Worm (Caenorhabditis elegans): ENCODE measurements around the gene cyld-1.

cyld-1 gene

DNA sequence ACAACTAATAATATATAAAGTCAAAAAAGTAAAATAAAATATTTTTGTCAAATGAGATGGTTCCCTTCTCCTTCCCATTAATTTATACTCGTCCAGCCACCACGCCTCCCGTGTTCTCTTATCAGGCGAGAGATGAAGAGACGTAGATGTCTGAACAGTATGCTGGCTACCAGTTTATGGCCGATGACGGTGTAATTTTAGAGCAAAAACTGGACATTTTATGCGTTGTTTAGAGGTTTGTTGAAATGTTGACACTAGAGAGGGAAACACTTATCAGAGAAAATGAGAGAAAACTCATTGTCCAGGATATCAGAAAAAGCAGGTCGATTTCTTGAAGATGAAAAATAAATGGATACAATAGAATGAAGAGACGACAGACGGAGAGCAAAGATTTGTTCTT lies 53.3 kb downstream of the cyld-1 start:
- no peak for TF ChIP-seq nhr-12 (tag; optimal IDR thresholded peaks at IDR 0.05)
- no peak for TF ChIP-seq gmeb-1 (tag; optimal IDR thresholded peaks at IDR 0.05)
- TF ChIP-seq unc-62 (GFP tag; optimal IDR thresholded peaks at IDR 0.05) = no peak
- peak; percentile 56 for TF ChIP-seq fos-1 (tag; optimal IDR thresholded peaks at IDR 0.05)
- TF ChIP-seq mab-5 (tag; optimal IDR thresholded peaks at IDR 0.05) = no peak
- TF ChIP-seq mdl-1 (tag; optimal IDR thresholded peaks at IDR 0.05) = no peak
- TF ChIP-seq sem-4 (tag; optimal IDR thresholded peaks at IDR 0.05) = no peak
- no peak for TF ChIP-seq nhr-25 (tag; optimal IDR thresholded peaks at IDR 0.05)
- no peak for TF ChIP-seq nhr-11 (tag; optimal IDR thresholded peaks at IDR 0.05)
- TF ChIP-seq sma-9 (GFP tag; optimal IDR thresholded peaks at IDR 0.05) = no peak
- no peak for TF ChIP-seq sma-9 (tag; optimal IDR thresholded peaks at IDR 0.05)
- TF ChIP-seq nhr-237 (tag; optimal IDR thresholded peaks at IDR 0.05) = no peak
- no peak for TF ChIP-seq nhr-23 (tag; optimal IDR thresholded peaks at IDR 0.05)
- no peak for TF ChIP-seq sma-3 (GFP tag; optimal IDR thresholded peaks at IDR 0.05)
- no peak for TF ChIP-seq nhr-6 (tag; optimal IDR thresholded peaks at IDR 0.05)
- peak; percentile 50 for TF ChIP-seq crh-2 (tag; optimal IDR thresholded peaks at IDR 0.05)
- TF ChIP-seq egl-27 (tag; optimal IDR thresholded peaks at IDR 0.05) = no peak
- no peak for TF ChIP-seq Y55F3AM.14 (GFP tag; optimal IDR thresholded peaks at IDR 0.05)
- TF ChIP-seq unc-39 (tag; optimal IDR thresholded peaks at IDR 0.05) = no peak
- TF ChIP-seq ceh-82 (tag; optimal IDR thresholded peaks at IDR 0.05) = no peak
- TF ChIP-seq lsy-2 (tag; optimal IDR thresholded peaks at IDR 0.05) = peak in 1 of 2 experiments; percentile 6
- TF ChIP-seq lin-11 (tag; optimal IDR thresholded peaks at IDR 0.05) = no peak
- no peak for TF ChIP-seq snpc-4 (tag; optimal IDR thresholded peaks at IDR 0.05)
- TF ChIP-seq unc-55 (GFP tag; optimal IDR thresholded peaks at IDR 0.05) = no peak
- no peak for TF ChIP-seq elt-1 (tag; optimal IDR thresholded peaks at IDR 0.05)
- TF ChIP-seq ztf-1 (GFP tag; conservative IDR thresholded peaks at IDR 0.05) = no peak

DNA sequence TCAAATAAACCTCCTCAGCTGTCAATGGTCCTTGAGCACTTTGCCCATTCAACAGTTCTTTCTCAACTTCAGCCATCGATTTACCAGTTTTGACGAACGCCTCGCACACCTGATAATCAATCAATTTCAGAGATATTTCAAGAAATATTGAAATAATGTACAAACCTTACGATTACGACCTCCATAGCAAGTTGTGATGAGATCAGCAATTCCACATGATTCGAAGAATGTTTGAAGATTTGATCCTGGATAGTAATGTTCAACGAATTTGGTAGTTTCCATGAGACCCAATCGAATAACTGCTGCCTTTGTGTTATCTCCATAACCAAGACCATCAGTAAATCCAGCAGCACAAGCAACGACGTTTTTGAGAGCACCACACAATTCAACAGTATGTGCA lies 55.5 kb downstream of the cyld-1 start:
- no peak for TF ChIP-seq unc-55 (GFP tag; optimal IDR thresholded peaks at IDR 0.05)
- TF ChIP-seq elt-1 (tag; optimal IDR thresholded peaks at IDR 0.05) = no peak
- TF ChIP-seq skn-1 (tag; optimal IDR thresholded peaks at IDR 0.05) = no peak
- TF ChIP-seq crh-2 (tag; optimal IDR thresholded peaks at IDR 0.05) = no peak
- TF ChIP-seq lin-39 (tag; optimal IDR thresholded peaks at IDR 0.05) = no peak
- no peak for TF ChIP-seq aly-2 (tag; optimal IDR thresholded peaks at IDR 0.05)
- no peak for TF ChIP-seq lin-11 (tag; optimal IDR thresholded peaks at IDR 0.05)
- no peak for TF ChIP-seq sma-9 (GFP tag; optimal IDR thresholded peaks at IDR 0.05)
- no peak for TF ChIP-seq sma-9 (tag; optimal IDR thresholded peaks at IDR 0.05)
- TF ChIP-seq nhr-21 (tag; optimal IDR thresholded peaks at IDR 0.05) = no peak
- TF ChIP-seq nhr-12 (tag; optimal IDR thresholded peaks at IDR 0.05) = no peak
- TF ChIP-seq sem-4 (tag; optimal IDR thresholded peaks at IDR 0.05) = no peak
- no peak for TF ChIP-seq ama-1 (optimal IDR thresholded peaks at IDR 0.05)
- TF ChIP-seq snpc-4 (tag; optimal IDR thresholded peaks at IDR 0.05) = no peak
- no peak for TF ChIP-seq ztf-11 (tag; optimal IDR thresholded peaks at IDR 0.05)
- no peak for TF ChIP-seq dmd-4 (tag; optimal IDR thresholded peaks at IDR 0.05)

DNA sequence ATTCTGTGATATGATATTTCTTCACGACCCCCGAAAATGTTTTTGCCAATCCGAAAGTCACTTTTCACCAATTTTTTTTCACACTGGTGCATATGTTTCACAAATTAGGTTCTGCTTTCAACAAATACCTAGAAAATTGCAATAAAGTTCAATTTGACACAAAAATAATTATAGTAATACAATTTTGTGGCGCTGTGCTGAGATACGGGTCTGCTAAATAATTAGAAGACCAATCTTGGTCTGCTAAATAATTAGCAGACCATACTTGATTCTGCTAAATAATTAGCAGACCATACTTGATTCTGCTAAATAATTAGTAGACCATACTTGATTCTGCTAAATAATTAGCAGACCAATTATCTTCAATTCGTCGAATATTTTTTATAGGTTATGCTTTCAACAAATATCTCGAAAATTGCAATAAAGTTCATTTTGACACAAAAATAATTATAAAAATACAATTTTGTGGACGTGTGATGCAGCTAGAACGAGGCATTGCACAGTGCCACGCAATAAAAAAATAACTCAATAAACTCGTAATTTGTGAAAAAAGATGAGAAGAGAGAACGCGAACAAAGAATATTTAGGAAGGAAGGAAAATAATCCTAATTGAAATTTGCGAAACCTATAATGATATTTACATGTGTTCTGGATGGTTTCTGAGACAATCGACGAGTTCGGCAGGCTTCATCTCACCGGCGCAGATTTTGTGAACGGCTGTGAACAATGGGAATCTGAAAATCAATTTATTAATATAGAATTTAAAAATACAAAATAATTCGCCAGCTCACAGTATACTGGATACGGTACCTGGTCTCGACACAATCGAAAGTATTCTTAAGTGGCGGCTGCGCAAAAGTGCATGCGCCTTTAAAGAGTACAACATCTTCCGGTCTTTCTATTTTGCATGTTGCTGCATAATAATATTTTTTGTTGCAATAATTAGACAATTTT lies 56.5 kb downstream of the cyld-1 start:
- TF ChIP-seq egl-27 (tag; optimal IDR thresholded peaks at IDR 0.05) (no peak), F13H6.1 (tag; optimal IDR thresholded peaks at IDR 0.05) (no peak), nhr-21 (tag; optimal IDR thresholded peaks at IDR 0.05) (peak; percentile 7), alr-1 (tag; optimal IDR thresholded peaks at IDR 0.05) (no peak), nhr-25 (tag; optimal IDR thresholded peaks at IDR 0.05) (no peak), crh-2 (tag; optimal IDR thresholded peaks at IDR 0.05) (no peak), aly-2 (tag; optimal IDR thresholded peaks at IDR 0.05) (no peak)

DNA sequence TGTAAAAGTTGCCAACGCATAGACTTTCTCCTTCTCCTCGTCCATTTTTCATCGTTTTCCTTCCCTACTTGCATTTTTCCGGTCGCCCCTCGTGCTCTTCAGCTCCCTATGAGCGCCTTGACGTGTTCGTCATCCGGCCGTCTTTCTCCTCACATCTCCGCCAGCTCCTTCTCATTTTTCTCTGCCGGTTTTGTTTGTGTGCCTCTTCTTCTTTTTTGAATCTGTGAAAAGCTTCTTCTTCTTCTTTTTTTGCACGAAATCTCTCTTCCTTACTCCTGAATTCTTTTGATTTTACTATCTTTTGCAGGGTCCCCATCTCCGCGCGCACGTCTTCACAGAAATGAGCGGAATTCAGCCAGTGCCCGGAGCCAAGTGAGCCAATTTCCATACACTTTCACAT lies 58.9 kb downstream of the cyld-1 start, which contains the start of gene K11H3.3:
K11H3.3 (plus strand) TSS at position 308 of the 400 bp plus-strand sequence.
- TF ChIP-seq aly-2 (tag; optimal IDR thresholded peaks at IDR 0.05) = no peak
- TF ChIP-seq ceh-16 (tag; optimal IDR thresholded peaks at IDR 0.05) = no peak
- no peak for TF ChIP-seq nhr-23 (tag; optimal IDR thresholded peaks at IDR 0.05)
- TF ChIP-seq nhr-129 (tag; optimal IDR thresholded peaks at IDR 0.05) = peak; percentile 10
- TF ChIP-seq C34F6.9 (tag; optimal IDR thresholded peaks at IDR 0.05) = peak; percentile 5
